Worm (Caenorhabditis elegans) whole organism, L3 larva: ENCODE data around the gene rpl-11.2.

Source experiments
- aly-2 ChIP-seq: fragments of 150-350 bp; optimal IDR thresholded peaks from 2 replicates; lab custom pipeline; 2014; ENCODE audit warnings: missing biosample characterization, missing genetic modification characterization
- eor-1 ChIP-seq, 2 experiments: fragments of 150-350 bp; optimal IDR thresholded peaks; 2 replicates each; lab custom pipeline; 2014 to 2018; ENCODE audit warnings: missing biosample characterization in 2 of 2, missing genetic modification characterization in 2 of 2
- jun-1 ChIP-seq: fragments of 150-350 bp; optimal IDR thresholded peaks from 2 replicates; lab custom pipeline; 2014; ENCODE audit warnings: missing biosample characterization, missing genetic modification reagents, missing genetic modification characterization
- lin-39 ChIP-seq: fragments of 150-350 bp; optimal IDR thresholded peaks from 2 replicates; lab custom pipeline; 2018; ENCODE audit warnings: missing biosample characterization, missing genetic modification reagents, missing genetic modification characterization
- lsy-12 ChIP-seq: sonication (generic microtip); optimal IDR thresholded peaks from 2 replicates; lab custom pipeline; 2016; ENCODE audit warnings: mild to moderate bottlenecking, missing genetic modification characterization, missing compliant biosample characterization
- mml-1 ChIP-seq: fragments of 150-350 bp; sonication (generic microtip); optimal IDR thresholded peaks from 3 replicates; lab custom pipeline; 2014; ENCODE audit warnings: missing biosample characterization, missing genetic modification characterization
- pqm-1 ChIP-seq: fragments of 150-350 bp; optimal IDR thresholded peaks from 2 replicates; lab custom pipeline; 2017; ENCODE audit warnings: missing biosample characterization, missing genetic modification characterization, inconsistent platforms
- tbx-2 ChIP-seq: sonication (generic microtip); optimal IDR thresholded peaks from 2 replicates; lab custom pipeline; 2016; ENCODE audit warnings: mild to moderate bottlenecking, missing genetic modification characterization, missing compliant biosample characterization
- ztf-11 ChIP-seq: fragments of 150-350 bp; optimal IDR thresholded peaks from 2 replicates; lab custom pipeline; 2014; ENCODE audit warnings: missing biosample characterization, missing genetic modification characterization
- ztf-4 ChIP-seq: fragments of 150-350 bp; optimal IDR thresholded peaks from 2 replicates; lab custom pipeline; 2014; ENCODE audit warnings: missing biosample characterization, missing genetic modification characterization

DNA sequence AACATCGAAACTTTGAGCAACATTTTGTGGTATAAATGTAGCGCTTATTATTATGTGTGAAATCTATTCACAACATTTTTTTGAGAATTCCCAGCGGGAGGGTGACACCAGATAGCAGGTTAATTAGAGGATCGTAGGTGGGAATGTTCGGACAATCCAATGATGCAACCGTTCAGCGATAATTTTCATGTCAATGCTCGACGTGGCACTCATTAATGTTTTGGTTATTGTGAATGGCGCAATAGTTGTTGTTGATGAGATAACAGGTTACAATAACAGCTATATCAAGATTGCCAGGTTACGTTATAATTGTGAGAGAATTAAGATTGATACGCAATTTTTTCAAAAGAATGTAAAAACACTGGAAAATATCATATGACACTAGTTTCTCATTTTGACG is 11.1 kb downstream of the rpl-11.2 start:
- no peak for TF ChIP-seq lsy-12 (tag; lab: Kevin White, UChicago)
- TF ChIP-seq ztf-11 (tag; lab: Kevin White, UChicago), result no peak
- TF ChIP-seq ztf-4 (tag; lab: Kevin White, UChicago), result no peak
- no peak for TF ChIP-seq eor-1 (tag; optimal IDR thresholded peaks at IDR 0.05; lab: Kevin White, UChicago)
- TF ChIP-seq aly-2 (tag; lab: Kevin White, UChicago), result no peak
- no peak for TF ChIP-seq lin-39 (tag; lab: Kevin White, UChicago)
- TF ChIP-seq jun-1 (tag; lab: Kevin White, UChicago), result no peak
- TF ChIP-seq pqm-1 (tag; lab: Kevin White, UChicago), result no peak
- TF ChIP-seq tbx-2 (tag; lab: Kevin White, UChicago), result no peak
- no peak for TF ChIP-seq mml-1
